Fruit fly (Drosophila melanogaster) whole organism, embryonic: ENCODE measurements around the gene CG12522.

Source experiments
- BEAF-32 ChIP-seq: fragments of 200-800 bp; sonication (Bioruptor generic); optimal IDR thresholded peaks from 3 replicates; lab custom pipeline; 2017; ENCODE audit warnings: missing biosample characterization, missing genetic modification characterization, mild to moderate bottlenecking, moderate library complexity, missing genetic modification reagents
- CG10147 ChIP-seq: fragments of 200-800 bp; sonication (Bioruptor generic); optimal IDR thresholded peaks from 2 replicates; lab custom pipeline; 2019; ENCODE audit warnings: missing biosample characterization, mild to moderate bottlenecking, missing genetic modification characterization, moderate library complexity
- CG10209 ChIP-seq: fragments of 200-800 bp; sonication (Bioruptor generic); optimal IDR thresholded peaks from 3 replicates; lab custom pipeline; 2017; ENCODE audit warnings: missing biosample characterization, mild to moderate bottlenecking, missing genetic modification characterization, missing genetic modification reagents
- CG1024 ChIP-seq: fragments of 200-800 bp; sonication (Bioruptor generic); IDR thresholded peaks from 2 replicates; pipeline ENCODE4 v1.3.6; 2022; ENCODE audit warnings: missing biosample characterization, missing genetic modification characterization
- CG10462 ChIP-seq: fragments of 200-800 bp; sonication (Bioruptor generic); optimal IDR thresholded peaks from 2 replicates; lab custom pipeline; 2016; ENCODE audit warnings: missing biosample characterization, missing genetic modification characterization
- CG10565 ChIP-seq: fragments of 200-800 bp; sonication (Bioruptor generic); optimal IDR thresholded peaks from 3 replicates; lab custom pipeline; 2016; ENCODE audit warnings: missing biosample characterization, mild to moderate bottlenecking, missing genetic modification characterization
- CG10959 ChIP-seq: fragments of 200-800 bp; sonication (Bioruptor generic); IDR thresholded peaks from 2 replicates; pipeline ENCODE4 v1.3.6; 2022; ENCODE audit warnings: missing biosample characterization, missing genetic modification characterization
- CG12071 ChIP-seq: fragments of 200-800 bp; sonication (Bioruptor generic); optimal IDR thresholded peaks from 3 replicates; lab custom pipeline; 2018; ENCODE audit warnings: missing biosample characterization, mild to moderate bottlenecking, missing genetic modification characterization
- CG16813 ChIP-seq: fragments of 200-800 bp; sonication (Bioruptor generic); IDR thresholded peaks from 3 replicates; pipeline ENCODE4 v1.3.6; 2022; ENCODE audit warnings: missing biosample characterization, missing genetic modification characterization; ENCODE audit not compliant: partially characterized antibody
- CG17186 ChIP-seq: fragments of 200-800 bp; sonication (Bioruptor generic); optimal IDR thresholded peaks from 3 replicates; lab custom pipeline; 2017; ENCODE audit warnings: missing biosample characterization, missing genetic modification reagents, missing genetic modification characterization
- CG17328 ChIP-seq: fragments of 200-800 bp; sonication (Bioruptor generic); IDR thresholded peaks from 2 replicates; pipeline ENCODE4 v1.3.6; 2022; ENCODE audit warnings: missing biosample characterization, missing genetic modification characterization
- CG17829 ChIP-seq: fragments of 200-800 bp; optimal IDR thresholded peaks from 2 replicates; lab custom pipeline; 2019; ENCODE audit warnings: missing biosample characterization, mild to moderate bottlenecking, missing genetic modification characterization, moderate library complexity
- CG2199 ChIP-seq: fragments of 200-800 bp; sonication (Bioruptor generic); IDR thresholded peaks from 3 replicates; pipeline ENCODE4 v1.3.6; 2022; ENCODE audit warnings: missing biosample characterization, missing genetic modification characterization
- CG30403 ChIP-seq: fragments of 200-800 bp; sonication (Bioruptor generic); optimal IDR thresholded peaks from 3 replicates; lab custom pipeline; 2016; ENCODE audit warnings: missing biosample characterization, missing genetic modification characterization
- CG30431 ChIP-seq: fragments of 200-800 bp; sonication (Bioruptor generic); optimal IDR thresholded peaks from 2 replicates; lab custom pipeline; 2017; ENCODE audit warnings: missing biosample characterization, missing genetic modification characterization
- CG31365 ChIP-seq: fragments of 200-800 bp; sonication (Bioruptor generic); optimal IDR thresholded peaks from 2 replicates; lab custom pipeline; 2018; ENCODE audit warnings: missing biosample characterization, mild to moderate bottlenecking, missing genetic modification characterization
- CG34376 ChIP-seq: fragments of 200-800 bp; sonication (Bioruptor generic); optimal IDR thresholded peaks from 2 replicates; lab custom pipeline; 2018; ENCODE audit warnings: missing biosample characterization, mild to moderate bottlenecking, missing genetic modification characterization
- CG34422 ChIP-seq: fragments of 200-800 bp; sonication (Bioruptor generic); IDR thresholded peaks from 3 replicates; pipeline ENCODE4 v1.3.6; 2022; ENCODE audit warnings: missing biosample characterization, missing genetic modification characterization
- CG6813 ChIP-seq: fragments of 200-800 bp; sonication (Bioruptor generic); optimal IDR thresholded peaks from 2 replicates; lab custom pipeline; 2017; ENCODE audit warnings: missing biosample characterization, missing genetic modification characterization, mild to moderate bottlenecking, moderate library complexity, missing genetic modification reagents
- CG7556 ChIP-seq: fragments of 200-800 bp; sonication (Bioruptor generic); optimal IDR thresholded peaks from 2 replicates; lab custom pipeline; 2017; ENCODE audit warnings: missing biosample characterization, mild to moderate bottlenecking, missing genetic modification characterization
- CG7987 ChIP-seq: fragments of 200-800 bp; sonication (Bioruptor generic); optimal IDR thresholded peaks from 2 replicates; lab custom pipeline; 2018; ENCODE audit warnings: missing biosample characterization, mild to moderate bottlenecking, missing genetic modification characterization, moderate library complexity
- CHES-1-like ChIP-seq: fragments of 200-800 bp; sonication (Bioruptor generic); optimal IDR thresholded peaks from 2 replicates; lab custom pipeline; 2016; ENCODE audit warnings: missing biosample characterization, missing genetic modification characterization
- D19A ChIP-seq: fragments of 200-800 bp; optimal IDR thresholded peaks from 3 replicates; lab custom pipeline; 2019; ENCODE audit warnings: missing biosample characterization, mild to moderate bottlenecking, missing genetic modification characterization, moderate library complexity
- E2f1 ChIP-seq: fragments of 200-800 bp; sonication (Bioruptor generic); IDR thresholded peaks from 2 replicates; pipeline ENCODE4 v1.3.6; 2022; ENCODE audit warnings: missing biosample characterization, missing genetic modification characterization
- Elba2 ChIP-seq: fragments of 200-800 bp; sonication (Bioruptor generic); optimal IDR thresholded peaks from 3 replicates; lab custom pipeline; 2016; ENCODE audit warnings: missing biosample characterization, missing genetic modification characterization
- Ets65A ChIP-seq: fragments of 200-800 bp; sonication (Bioruptor generic); peaks from one replicate; lab custom pipeline; 2016; ENCODE audit warnings: missing biosample characterization, missing genetic modification characterization
- Fer2 ChIP-seq: fragments of 200-800 bp; sonication (Bioruptor generic); optimal IDR thresholded peaks from 2 replicates; lab custom pipeline; 2018; ENCODE audit warnings: missing biosample characterization, mild to moderate bottlenecking, missing genetic modification characterization, moderate library complexity
- Lim3 ChIP-seq: fragments of 200-800 bp; sonication (Bioruptor generic); IDR thresholded peaks from 2 replicates; pipeline ENCODE4 v1.3.6; 2022; ENCODE audit warnings: missing biosample characterization, missing genetic modification characterization
- NFAT ChIP-seq: fragments of 200-800 bp; sonication (Bioruptor generic); IDR thresholded peaks from 2 replicates; pipeline ENCODE4 v1.3.6; 2022; ENCODE audit warnings: missing biosample characterization, missing genetic modification characterization
- Opbp ChIP-seq: fragments of 200-800 bp; sonication (Bioruptor generic); IDR thresholded peaks from 3 replicates; pipeline ENCODE4 v1.3.6; 2022; ENCODE audit warnings: missing biosample characterization, missing genetic modification characterization; ENCODE audit not compliant: partially characterized antibody
- Pdp1 ChIP-seq, 2 experiments: fragments of 200-800 bp; sonication (Bioruptor generic); optimal IDR thresholded peaks; 3 replicates each; lab custom pipeline; 2016; ENCODE audit warnings: missing biosample characterization in 2 of 2, missing genetic modification characterization in 2 of 2, mild to moderate bottlenecking in 1 of 2, moderate library complexity in 1 of 2
- Rx ChIP-seq: fragments of 200-800 bp; sonication (Bioruptor generic); IDR thresholded peaks from 2 replicates; pipeline ENCODE4 v1.3.6; 2022; ENCODE audit warnings: missing biosample characterization, missing genetic modification characterization
- amos ChIP-seq: fragments of 200-800 bp; sonication (Bioruptor generic); IDR thresholded peaks from 2 replicates; pipeline ENCODE4 v1.3.6; 2022; ENCODE audit warnings: missing biosample characterization, missing genetic modification characterization; ENCODE audit not compliant: partially characterized antibody
- ash1 ChIP-seq: fragments of 200-800 bp; sonication (Bioruptor generic); optimal IDR thresholded peaks from 2 replicates; lab custom pipeline; 2018; ENCODE audit warnings: missing biosample characterization, mild to moderate bottlenecking, missing genetic modification characterization
- bigmax ChIP-seq: fragments of 200-800 bp; sonication (Bioruptor generic); optimal IDR thresholded peaks from 2 replicates; lab custom pipeline; 2018; ENCODE audit warnings: missing biosample characterization, mild to moderate bottlenecking, missing genetic modification characterization
- br ChIP-seq: fragments of >200 bp; optimal IDR thresholded peaks from 2 replicates; lab custom pipeline; 2017
- caup ChIP-seq: fragments of 200-800 bp; sonication (Bioruptor generic); optimal IDR thresholded peaks from 3 replicates; lab custom pipeline; 2017; ENCODE audit warnings: missing biosample characterization, mild to moderate bottlenecking, missing genetic modification characterization, moderate library complexity; ENCODE audit not compliant: severe bottlenecking
- cg ChIP-seq: fragments of 200-800 bp; sonication (Bioruptor generic); optimal IDR thresholded peaks from 3 replicates; lab custom pipeline; 2019; ENCODE audit warnings: missing biosample characterization, mild to moderate bottlenecking, missing genetic modification characterization, moderate library complexity
- chinmo ChIP-seq: fragments of 200-800 bp; sonication (Bioruptor generic); IDR thresholded peaks from 4 replicates; pipeline ENCODE4 v1.3.6; 2022; ENCODE audit warnings: missing biosample characterization, missing genetic modification characterization; ENCODE audit not compliant: partially characterized antibody
- crc ChIP-seq: fragments of 200-800 bp; sonication (Bioruptor generic); optimal IDR thresholded peaks from 2 replicates; lab custom pipeline; 2016; ENCODE audit warnings: missing biosample characterization, missing genetic modification characterization
- dmrt99B ChIP-seq: fragments of 200-800 bp; sonication (Bioruptor generic); optimal IDR thresholded peaks from 2 replicates; lab custom pipeline; 2018; ENCODE audit warnings: missing biosample characterization, mild to moderate bottlenecking, missing genetic modification characterization, moderate library complexity
- grau ChIP-seq: fragments of 200-800 bp; optimal IDR thresholded peaks from 3 replicates; lab custom pipeline; 2019; ENCODE audit warnings: missing biosample characterization, mild to moderate bottlenecking, missing genetic modification characterization, moderate library complexity
- lab ChIP-seq: fragments of 200-800 bp; sonication (Bioruptor generic); optimal IDR thresholded peaks from 3 replicates; lab custom pipeline; 2017; ENCODE audit warnings: missing biosample characterization, missing genetic modification characterization, mild to moderate bottlenecking, moderate library complexity, missing genetic modification reagents
- mirr ChIP-seq: fragments of 200-800 bp; sonication (Bioruptor generic); optimal IDR thresholded peaks from 3 replicates; lab custom pipeline; 2018; ENCODE audit warnings: missing biosample characterization, mild to moderate bottlenecking, missing genetic modification characterization
- pb ChIP-seq: fragments of 200-800 bp; sonication (Bioruptor generic); optimal IDR thresholded peaks from 3 replicates; lab custom pipeline; 2016; ENCODE audit warnings: missing biosample characterization, missing genetic modification characterization
- pho ChIP-seq: fragments of 200-800 bp; sonication (Bioruptor generic); optimal IDR thresholded peaks from 2 replicates; lab custom pipeline; 2016; ENCODE audit warnings: missing biosample characterization, missing genetic modification characterization
- sd ChIP-seq: fragments of 200-800 bp; sonication (Bioruptor generic); optimal IDR thresholded peaks from 3 replicates; lab custom pipeline; 2018; ENCODE audit warnings: missing biosample characterization, mild to moderate bottlenecking, missing genetic modification characterization, moderate library complexity
- sna ChIP-seq: fragments of 200-800 bp; sonication (Bioruptor generic); IDR thresholded peaks from 2 replicates; pipeline ENCODE4 v1.3.6; 2022; ENCODE audit warnings: missing biosample characterization, missing genetic modification characterization; ENCODE audit not compliant: partially characterized antibody
- sob ChIP-seq: fragments of 200-800 bp; sonication (Bioruptor generic); IDR thresholded peaks from 2 replicates; pipeline ENCODE4 v1.3.6; 2022; ENCODE audit warnings: missing biosample characterization, missing genetic modification characterization
- vnd ChIP-seq: fragments of 200-800 bp; sonication (Bioruptor generic); IDR thresholded peaks from 3 replicates; pipeline ENCODE4 v1.3.6; 2022; ENCODE audit warnings: missing biosample characterization, missing genetic modification characterization; ENCODE audit not compliant: partially characterized antibody

CG12522 gene

DNA sequence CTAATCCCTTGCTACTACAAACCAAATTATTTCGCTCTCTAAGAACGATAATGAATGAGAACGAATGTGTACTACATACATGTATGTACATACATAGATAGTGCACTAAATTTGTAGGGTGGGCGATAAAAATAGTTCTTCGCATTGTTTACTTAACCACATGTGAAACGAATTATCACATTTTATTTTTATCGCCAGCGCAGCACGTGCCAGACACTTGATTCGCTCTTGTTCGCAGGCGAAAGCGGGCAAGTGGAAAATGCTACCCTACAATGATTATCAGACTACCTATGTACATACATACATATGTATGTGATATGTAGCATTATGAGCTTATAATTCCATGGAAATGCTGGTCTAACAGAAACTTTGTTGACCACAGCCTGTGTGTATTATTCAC is 22.2 kb upstream of the CG12522 start (continued):
- TF ChIP-seq sna (GFP tag; lab: Robert Waterston, UW): no peak
- no peak for TF ChIP-seq CG1024 (GFP tag; lab: Robert Waterston, UW)
- TF ChIP-seq CG10209: no peak
- no peak for TF ChIP-seq CG10147 (GFP tag; lab: Kevin White, UChicago)
- peak; percentile 50 for TF ChIP-seq CG12071
- peak; percentile 80 for TF ChIP-seq mirr (GFP tag; lab: Kevin White, UChicago)
- TF ChIP-seq CG31365 (tag; lab: Kevin White, UChicago): no peak
- TF ChIP-seq Ets65A (GFP tag; lab: Kevin White, UChicago): no peak
- TF ChIP-seq CG2199 (GFP tag; lab: Robert Waterston, UW): 0 out of 3 replicates have a peak, but pooled peaks have one; percentile 23
- no peak for TF ChIP-seq CG17829
- TF ChIP-seq sob (GFP tag; lab: Robert Waterston, UW): no peak
- TF ChIP-seq CG34422 (GFP tag; lab: Robert Waterston, UW): 0 out of 3 replicates have a peak, but pooled peaks have one; percentile 30
- TF ChIP-seq Elba2 (GFP tag; lab: Kevin White, UChicago): no peak
- no peak for TF ChIP-seq Rx (GFP tag; lab: Robert Waterston, UW)
- TF ChIP-seq pb (GFP tag; lab: Kevin White, UChicago): no peak
- TF ChIP-seq pho (GFP tag; lab: Kevin White, UChicago): no peak
- TF ChIP-seq CG6813 (GFP tag; lab: Kevin White, UChicago): peak; percentile 41
- no peak for TF ChIP-seq CG17186 (GFP tag; lab: Kevin White, UChicago)
- TF ChIP-seq CG10565 (GFP tag; lab: Kevin White, UChicago): no peak
- TF ChIP-seq lab: peak; percentile 28
- no peak for TF ChIP-seq CG10959
- peak; percentile 42 for TF ChIP-seq CG34376 (GFP tag; lab: Kevin White, UChicago)
- no peak for TF ChIP-seq D19A (tag; lab: Kevin White, UChicago)
- no peak for TF ChIP-seq amos (GFP tag; lab: Robert Waterston, UW)
- TF ChIP-seq CG10462 (GFP tag; lab: Kevin White, UChicago): no peak
- no peak for TF ChIP-seq CG30403 (GFP tag; lab: Kevin White, UChicago)
- TF ChIP-seq crc (GFP tag; lab: Kevin White, UChicago): no peak
- TF ChIP-seq CG17328 (GFP tag; lab: Robert Waterston, UW): 0 out of 2 replicates have a peak, but pooled peaks have one; percentile 11
- TF ChIP-seq CG7987 (GFP tag; lab: Kevin White, UChicago): peak; percentile 35
- no peak for TF ChIP-seq NFAT (GFP tag; lab: Robert Waterston, UW)
- no peak for TF ChIP-seq Lim3 (GFP tag; lab: Robert Waterston, UW)
- no peak for TF ChIP-seq E2f1 (GFP tag; lab: Robert Waterston, UW)
- TF ChIP-seq ash1 (GFP tag; lab: Kevin White, UChicago): no peak
- no peak for TF ChIP-seq caup (GFP tag; lab: Kevin White, UChicago)
- peak in 1 of 2 experiments; percentile 38 for TF ChIP-seq Pdp1 (GFP tag; optimal IDR thresholded peaks at IDR 0.05; lab: Kevin White, UChicago)
- TF ChIP-seq Opbp (GFP tag; lab: Robert Waterston, UW): no peak
- no peak for TF ChIP-seq CG7556 (GFP tag; lab: Kevin White, UChicago)
- TF ChIP-seq CHES-1-like: no peak
- TF ChIP-seq CG16813 (GFP tag; lab: Robert Waterston, UW): no peak
- TF ChIP-seq cg (GFP tag; lab: Kevin White, UChicago): peak; percentile 46
- 0 out of 4 replicates have a peak, but pooled peaks have one; percentile 46 for TF ChIP-seq chinmo (GFP tag; lab: Robert Waterston, UW)
- TF ChIP-seq Fer2: no peak
- TF ChIP-seq dmrt99B: no peak
- no peak for TF ChIP-seq CG30431
- peak; percentile 0 for TF ChIP-seq grau (tag; lab: Kevin White, UChicago)
- no peak for TF ChIP-seq br
- TF ChIP-seq vnd (GFP tag; lab: Robert Waterston, UW): no peak
- no peak for TF ChIP-seq BEAF-32 (GFP tag; lab: Kevin White, UChicago)
- peak; percentile 75 for TF ChIP-seq sd (tag; lab: Kevin White, UChicago)
- peak; percentile 63 for TF ChIP-seq bigmax
